Worm (Caenorhabditis elegans) whole organism, young adult: ENCODE measurements around the gene tbp-1.
A peak's percentile ranks its signal among the peaks of the same experiment; 100 is the strongest.

Experiments
- ceh-58 ChIP-seq: fragments of 200-800 bp; sonication (Bioruptor generic); IDR thresholded peaks from 2 replicates; pipeline ENCODE4 v1.3.6; 2022; ENCODE audit warnings: missing genetic modification characterization, missing compliant biosample characterization
- him-1 ChIP-seq: sonication (generic microtip); optimal IDR thresholded peaks from 2 replicates; lab custom pipeline; 2016; ENCODE audit warnings: missing genotype, missing genetic modification reagents, missing genetic modification characterization, missing compliant biosample characterization
- lin-35 ChIP-seq, 3 experiments: fragments of 150-350 bp in 2 of 3; sonication (generic microtip) in 1 of 3; optimal IDR thresholded peaks; 2 replicates each; lab custom pipeline; 2014 to 2018; ENCODE audit warnings: missing biosample characterization in 3 of 3, missing genetic modification characterization in 3 of 3, missing genetic modification reagents in 3 of 3

DNA sequence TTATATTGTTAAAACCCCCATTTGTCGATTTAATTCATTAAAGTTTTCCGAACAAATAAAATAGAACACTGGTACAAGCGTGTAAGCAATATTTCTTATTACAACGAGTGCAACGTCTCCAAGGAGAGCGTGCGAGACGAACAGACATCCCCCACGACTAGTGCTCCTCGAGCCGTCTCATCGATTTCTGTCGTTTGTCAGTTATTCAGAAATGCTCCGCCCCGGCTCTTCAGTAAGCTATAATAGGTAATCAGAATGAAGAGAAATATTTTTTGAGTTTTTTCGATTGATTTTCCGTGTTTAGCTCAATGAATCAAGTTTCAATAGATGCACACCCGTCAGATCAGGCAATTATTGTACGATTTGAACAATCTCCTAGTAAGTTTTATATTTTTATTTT, 45.1 kb upstream of the tbp-1 start, which contains the start of gene kap-1:
- TF ChIP-seq him-1 (tag; lab: Kevin White, UChicago) (peak; percentile 54), ceh-58 (GFP tag; lab: Robert Waterston, UW) (no peak), lin-35 (GFP tag; optimal IDR thresholded peaks at IDR 0.05; lab: Kevin White, UChicago) (peak in 1 of 3 experiments; percentile 42)
